Fruit fly (Drosophila melanogaster): Measurements from ENCODE around the gene CG11964.

- no peak for TF ChIP-seq CG8478 (optimal IDR thresholded peaks at IDR 0.05)
- TF ChIP-seq psq (optimal IDR thresholded peaks at IDR 0.05) = no peak
- no peak for TF ChIP-seq usp (GFP tag; optimal IDR thresholded peaks at IDR 0.05)
- no peak for TF ChIP-seq EcR (GFP tag; optimal IDR thresholded peaks at IDR 0.05)
- TF ChIP-seq Dll (optimal IDR thresholded peaks at IDR 0.05) = no peak
These were observed 6.1 kb downstream of the CG11964 start, which contains the start of gene ScsbetaA for dm6 chr3R:8938494-8939404.
